Worm (Caenorhabditis elegans) whole organism, early embryonic: ENCODE results near the gene ugt-15.

Experiments
- F13C5.2 ChIP-seq: sonication (generic microtip); optimal IDR thresholded peaks from 2 replicates; lab custom pipeline; 2017; ENCODE audit warnings: mild to moderate bottlenecking, missing genetic modification characterization, inconsistent platforms, missing compliant biosample characterization
- ama-1 ChIP-seq: fragments of 150-350 bp; optimal IDR thresholded peaks from 2 replicates; lab custom pipeline; 2014
- ceh-36 ChIP-seq: sonication (generic microtip); optimal IDR thresholded peaks from 2 replicates; lab custom pipeline; 2016; ENCODE audit warnings: missing genetic modification characterization, inconsistent platforms, missing compliant biosample characterization
- ets-7 ChIP-seq: sonication (generic microtip); optimal IDR thresholded peaks from 2 replicates; lab custom pipeline; 2016; ENCODE audit warnings: missing genotype, missing genetic modification characterization, missing compliant biosample characterization
- flt-1 ChIP-seq: fragments of 200-800 bp; sonication (Bioruptor generic); IDR thresholded peaks from 2 replicates; pipeline ENCODE4 v1.3.6; 2022; ENCODE audit warnings: missing genetic modification characterization, missing compliant biosample characterization
- hmg-4 ChIP-seq: fragments of 200-800 bp; sonication (Bioruptor generic); optimal IDR thresholded peaks from 2 replicates; lab custom pipeline; 2018; ENCODE audit warnings: mild to moderate bottlenecking, missing genetic modification characterization, missing compliant biosample characterization
- scrt-1 ChIP-seq: fragments of 200-800 bp; sonication (Bioruptor generic); IDR thresholded peaks from 2 replicates; pipeline ENCODE4 v1.3.6; 2022; ENCODE audit warnings: missing genetic modification characterization, missing compliant biosample characterization
- tbx-11 ChIP-seq: fragments of 200-800 bp; sonication (Bioruptor generic); IDR thresholded peaks from 2 replicates; pipeline ENCODE4 v1.3.6; 2022; ENCODE audit warnings: missing genetic modification characterization, missing compliant biosample characterization

ce11 chrV:12849736-12850135, 22.4 kb downstream of the ugt-15 start, which contains the start of gene C44H9.5:
- TF ChIP-seq ama-1 (lab: Kevin White, UChicago) (no peak), ets-7 (tag; lab: Kevin White, UChicago) (no peak), ceh-36 (tag; lab: Kevin White, UChicago) (no peak), F13C5.2 (no peak), tbx-11 (no peak), scrt-1 (GFP tag; lab: Robert Waterston, UW) (no peak), flt-1 (GFP tag; lab: Robert Waterston, UW) (no peak), hmg-4 (GFP tag; lab: Kevin White, UChicago) (no peak)
